Fruit fly (Drosophila melanogaster) whole organism, embryonic: Measurements from ENCODE around the gene CG32099.

Experiments
- Aef1 ChIP-seq: fragments of 200-800 bp; sonication (Bioruptor generic); IDR thresholded peaks from 3 replicates; pipeline ENCODE4 v1.3.6; 2022; ENCODE audit warnings: missing biosample characterization, missing genetic modification characterization
- B-H2 ChIP-seq: fragments of 200-800 bp; sonication (Bioruptor generic); optimal IDR thresholded peaks from 2 replicates; lab custom pipeline; 2018; ENCODE audit warnings: missing biosample characterization, mild to moderate bottlenecking, missing genetic modification characterization
- BtbVII ChIP-seq: fragments of 200-800 bp; sonication (Bioruptor generic); optimal IDR thresholded peaks from 3 replicates; lab custom pipeline; 2017; ENCODE audit warnings: missing biosample characterization, mild to moderate bottlenecking, missing genetic modification characterization
- CG10959 ChIP-seq: fragments of 200-800 bp; sonication (Bioruptor generic); IDR thresholded peaks from 2 replicates; pipeline ENCODE4 v1.3.6; 2022; ENCODE audit warnings: missing biosample characterization, missing genetic modification characterization
- CG11247 ChIP-seq: fragments of 200-800 bp; sonication (Bioruptor generic); IDR thresholded peaks from 2 replicates; pipeline ENCODE4 v1.3.6; 2022; ENCODE audit warnings: missing biosample characterization, missing genetic modification characterization
- CG11695 ChIP-seq: fragments of 200-800 bp; sonication (Bioruptor generic); IDR thresholded peaks from 3 replicates; pipeline ENCODE4 v1.3.6; 2022; ENCODE audit warnings: missing biosample characterization, missing genetic modification characterization
- CG15073 ChIP-seq: fragments of 200-800 bp; sonication (Bioruptor generic); optimal IDR thresholded peaks from 2 replicates; lab custom pipeline; 2016; ENCODE audit warnings: missing biosample characterization, missing genetic modification characterization
- CG17328 ChIP-seq: fragments of 200-800 bp; sonication (Bioruptor generic); IDR thresholded peaks from 2 replicates; pipeline ENCODE4 v1.3.6; 2022; ENCODE audit warnings: missing biosample characterization, missing genetic modification characterization
- CG17359 ChIP-seq: fragments of 200-800 bp; sonication (Bioruptor generic); optimal IDR thresholded peaks from 3 replicates; lab custom pipeline; 2018; ENCODE audit warnings: missing biosample characterization, mild to moderate bottlenecking, missing genetic modification characterization, moderate library complexity
- CG17829 ChIP-seq: fragments of 200-800 bp; optimal IDR thresholded peaks from 2 replicates; lab custom pipeline; 2019; ENCODE audit warnings: missing biosample characterization, mild to moderate bottlenecking, missing genetic modification characterization, moderate library complexity
- CG17912 ChIP-seq: fragments of 200-800 bp; sonication (Bioruptor generic); optimal IDR thresholded peaks from 2 replicates; lab custom pipeline; 2018; ENCODE audit warnings: missing biosample characterization, mild to moderate bottlenecking, missing genetic modification characterization
- CG18262 ChIP-seq: fragments of 200-800 bp; optimal IDR thresholded peaks from 3 replicates; lab custom pipeline; 2019; ENCODE audit warnings: missing biosample characterization, mild to moderate bottlenecking, missing genetic modification characterization, moderate library complexity
- CG31365 ChIP-seq: fragments of 200-800 bp; sonication (Bioruptor generic); optimal IDR thresholded peaks from 2 replicates; lab custom pipeline; 2018; ENCODE audit warnings: missing biosample characterization, mild to moderate bottlenecking, missing genetic modification characterization
- CG32767 ChIP-seq: fragments of 200-800 bp; sonication (Bioruptor generic); IDR thresholded peaks from 2 replicates; pipeline ENCODE4 v1.3.6; 2022; ENCODE audit warnings: missing biosample characterization, missing genetic modification characterization
- CG34224 ChIP-seq: fragments of 200-800 bp; sonication (Bioruptor generic); IDR thresholded peaks from 3 replicates; pipeline ENCODE4 v1.3.6; 2022; ENCODE audit warnings: missing biosample characterization, missing genetic modification characterization; ENCODE audit not compliant: partially characterized antibody
- CG4730 ChIP-seq: fragments of 200-800 bp; sonication (Bioruptor generic); IDR thresholded peaks from 2 replicates; pipeline ENCODE4 v1.3.6; 2022; ENCODE audit warnings: missing biosample characterization, missing genetic modification characterization
- CG6175 ChIP-seq: fragments of 200-800 bp; sonication (Bioruptor generic); IDR thresholded peaks from 3 replicates; pipeline ENCODE4 v1.3.6; 2022; ENCODE audit warnings: missing biosample characterization, missing genetic modification characterization
- CG6683 ChIP-seq: fragments of 200-800 bp; sonication (Bioruptor generic); optimal IDR thresholded peaks from 2 replicates; lab custom pipeline; 2017; ENCODE audit warnings: missing biosample characterization, mild to moderate bottlenecking, missing genetic modification characterization, missing genetic modification reagents
- CG7271 ChIP-seq: fragments of 200-800 bp; sonication (Bioruptor generic); optimal IDR thresholded peaks from 2 replicates; lab custom pipeline; 2018; ENCODE audit warnings: missing biosample characterization, mild to moderate bottlenecking, missing genetic modification characterization, moderate library complexity
- CG7357 ChIP-seq: fragments of 200-800 bp; sonication (Bioruptor generic); IDR thresholded peaks from 3 replicates; pipeline ENCODE4 v1.3.6; 2022; ENCODE audit warnings: missing biosample characterization, missing genetic modification characterization
- CG8281 ChIP-seq: fragments of 200-800 bp; sonication (Bioruptor generic); optimal IDR thresholded peaks from 2 replicates; lab custom pipeline; 2018; ENCODE audit warnings: missing biosample characterization, mild to moderate bottlenecking, missing genetic modification characterization, moderate library complexity
- Dbx ChIP-seq: fragments of 200-800 bp; sonication (Bioruptor generic); IDR thresholded peaks from 3 replicates; pipeline ENCODE4 v1.3.6; 2022; ENCODE audit warnings: missing biosample characterization, missing genetic modification characterization
- Dip2 ChIP-seq: fragments of 200-800 bp; sonication (Bioruptor generic); IDR thresholded peaks from 2 replicates; pipeline ENCODE4 v1.3.6; 2022; ENCODE audit warnings: missing biosample characterization, missing genetic modification characterization
- Ets65A ChIP-seq: fragments of 200-800 bp; sonication (Bioruptor generic); peaks from one replicate; lab custom pipeline; 2016; ENCODE audit warnings: missing biosample characterization, missing genetic modification characterization
- Ets97D ChIP-seq: fragments of 200-800 bp; sonication (Bioruptor generic); optimal IDR thresholded peaks from 3 replicates; lab custom pipeline; 2016; ENCODE audit warnings: missing biosample characterization, missing genetic modification characterization
- Gsc ChIP-seq: fragments of 200-800 bp; sonication (Bioruptor generic); IDR thresholded peaks from 2 replicates; pipeline ENCODE4 v1.3.6; 2022; ENCODE audit warnings: missing biosample characterization, missing genetic modification characterization
- Gug ChIP-seq: fragments of 200-800 bp; sonication (Bioruptor generic); IDR thresholded peaks from 4 replicates; pipeline ENCODE4 v1.3.6; 2022; ENCODE audit warnings: missing biosample characterization, missing genetic modification characterization
- H2.0 ChIP-seq: fragments of 200-800 bp; sonication (Bioruptor generic); IDR thresholded peaks from 2 replicates; pipeline ENCODE4 v1.3.6; 2022; ENCODE audit warnings: missing biosample characterization, missing genetic modification characterization
- HLHmδ ChIP-seq: fragments of 200-800 bp; sonication (Bioruptor generic); optimal IDR thresholded peaks from 2 replicates; lab custom pipeline; 2018; ENCODE audit warnings: missing biosample characterization, mild to moderate bottlenecking, missing genetic modification characterization, moderate library complexity
- NC2β ChIP-seq: fragments of 200-800 bp; sonication (Bioruptor generic); optimal IDR thresholded peaks from 2 replicates; lab custom pipeline; 2016; ENCODE audit warnings: missing biosample characterization, missing genetic modification characterization
- NfI ChIP-seq: fragments of 200-800 bp; sonication (Bioruptor generic); optimal IDR thresholded peaks from 3 replicates; lab custom pipeline; 2018; ENCODE audit warnings: missing biosample characterization, mild to moderate bottlenecking, missing genetic modification characterization, moderate library complexity
- Sox102F ChIP-seq: fragments of 200-800 bp; sonication (Bioruptor generic); optimal IDR thresholded peaks from 2 replicates; lab custom pipeline; 2018; ENCODE audit warnings: missing biosample characterization, mild to moderate bottlenecking, missing genetic modification characterization, moderate library complexity
- Ssrp ChIP-seq: fragments of 200-800 bp; sonication (Bioruptor generic); optimal IDR thresholded peaks from 2 replicates; lab custom pipeline; 2018; ENCODE audit warnings: missing biosample characterization, mild to moderate bottlenecking, missing genetic modification characterization, moderate library complexity
- Tbp ChIP-seq: fragments of >200 bp; optimal IDR thresholded peaks from 2 replicates; lab custom pipeline; 2018; ENCODE audit warnings: missing biosample characterization, missing genetic modification characterization
- ase ChIP-seq: fragments of 200-800 bp; sonication (Bioruptor generic); IDR thresholded peaks from 3 replicates; pipeline ENCODE4 v1.3.6; 2022; ENCODE audit warnings: missing biosample characterization, missing genetic modification characterization
- br ChIP-seq: fragments of >200 bp; optimal IDR thresholded peaks from 2 replicates; lab custom pipeline; 2017
- cas ChIP-seq: fragments of 200-800 bp; sonication (Bioruptor generic); IDR thresholded peaks from 2 replicates; pipeline ENCODE4 v1.3.6; 2022; ENCODE audit warnings: missing biosample characterization, missing genetic modification characterization
- dmrt99B ChIP-seq: fragments of 200-800 bp; sonication (Bioruptor generic); optimal IDR thresholded peaks from 2 replicates; lab custom pipeline; 2018; ENCODE audit warnings: missing biosample characterization, mild to moderate bottlenecking, missing genetic modification characterization, moderate library complexity
- fru ChIP-seq: fragments of >200 bp; optimal IDR thresholded peaks from 2 replicates; lab custom pipeline; 2017
- gem ChIP-seq: fragments of 200-800 bp; sonication (Bioruptor generic); optimal IDR thresholded peaks from 2 replicates; lab custom pipeline; 2019; ENCODE audit warnings: missing biosample characterization, mild to moderate bottlenecking, missing genetic modification characterization, moderate library complexity
- grau ChIP-seq: fragments of 200-800 bp; optimal IDR thresholded peaks from 3 replicates; lab custom pipeline; 2019; ENCODE audit warnings: missing biosample characterization, mild to moderate bottlenecking, missing genetic modification characterization, moderate library complexity
- maf-S ChIP-seq: fragments of 200-800 bp; sonication (Bioruptor generic); optimal IDR thresholded peaks from 2 replicates; lab custom pipeline; 2016; ENCODE audit warnings: missing biosample characterization, missing genetic modification characterization
- nau ChIP-seq: fragments of 200-800 bp; sonication (Bioruptor generic); optimal IDR thresholded peaks from 3 replicates; lab custom pipeline; 2017; ENCODE audit warnings: missing biosample characterization, mild to moderate bottlenecking, missing genetic modification characterization, missing genetic modification reagents
- nom ChIP-seq: fragments of 200-800 bp; sonication (Bioruptor generic); optimal IDR thresholded peaks from 2 replicates; lab custom pipeline; 2017; ENCODE audit warnings: missing biosample characterization, missing genetic modification characterization, mild to moderate bottlenecking, moderate library complexity, missing genetic modification reagents
- odd ChIP-seq: fragments of 200-800 bp; sonication (Bioruptor generic); optimal IDR thresholded peaks from 2 replicates; lab custom pipeline; 2017; ENCODE audit warnings: missing biosample characterization, mild to moderate bottlenecking, missing genetic modification characterization
- ranshi ChIP-seq: fragments of 200-800 bp; sonication (Bioruptor generic); IDR thresholded peaks from 2 replicates; pipeline ENCODE4 v1.3.6; 2022; ENCODE audit warnings: missing biosample characterization, missing genetic modification characterization
- salm ChIP-seq: fragments of 200-800 bp; sonication (Bioruptor generic); optimal IDR thresholded peaks from 2 replicates; lab custom pipeline; 2018; ENCODE audit warnings: missing biosample characterization, mild to moderate bottlenecking, missing genetic modification characterization
- sd ChIP-seq: fragments of 200-800 bp; sonication (Bioruptor generic); optimal IDR thresholded peaks from 3 replicates; lab custom pipeline; 2018; ENCODE audit warnings: missing biosample characterization, mild to moderate bottlenecking, missing genetic modification characterization, moderate library complexity
- sens ChIP-seq: fragments of 200-800 bp; sonication (Bioruptor generic); peaks from one replicate; lab custom pipeline; 2016; ENCODE audit warnings: missing biosample characterization, missing genetic modification characterization
- slou ChIP-seq: fragments of 200-800 bp; sonication (Bioruptor generic); optimal IDR thresholded peaks from 3 replicates; lab custom pipeline; 2016; ENCODE audit warnings: missing biosample characterization, missing genetic modification characterization
- stc ChIP-seq: fragments of 200-800 bp; sonication (Bioruptor generic); IDR thresholded peaks from 2 replicates; pipeline ENCODE4 v1.3.6; 2022; ENCODE audit warnings: missing biosample characterization, missing genetic modification characterization
- twi ChIP-seq: fragments of 200-800 bp; optimal IDR thresholded peaks from 2 replicates; lab custom pipeline; 2019; ENCODE audit warnings: missing biosample characterization, mild to moderate bottlenecking, missing genetic modification characterization, moderate library complexity
- wor ChIP-seq: fragments of 200-800 bp; sonication (Bioruptor generic); IDR thresholded peaks from 2 replicates; pipeline ENCODE4 v1.3.6; 2022; ENCODE audit warnings: missing biosample characterization, missing genetic modification characterization

Gene CG32099

dm6 chr3L:12139232-12139698, 9.8 kb upstream of the CG32099 start (continued):
- TF ChIP-seq sens (GFP tag; lab: Kevin White, UChicago) (peak; percentile 78), Ssrp (peak; percentile 40), sd (tag; lab: Kevin White, UChicago) (no peak), salm (peak; percentile 20), Gug (GFP tag; lab: Robert Waterston, UW) (no peak; the same call in 3 of the 4 replicates), nom (GFP tag; lab: Kevin White, UChicago) (no peak), fru (lab: Kevin White, UChicago) (no peak), HLHmδ (GFP tag; lab: Kevin White, UChicago) (no peak), twi (tag; lab: Kevin White, UChicago) (no peak), CG6683 (no peak), Gsc (no peak), CG8281 (tag; lab: Kevin White, UChicago) (no peak), ranshi (no peak), NfI (GFP tag; lab: Kevin White, UChicago) (peak; percentile 43), dmrt99B (tag; lab: Kevin White, UChicago) (peak; percentile 62), CG32767 (GFP tag; lab: Robert Waterston, UW) (no peak; the same call in 1 of the 2 replicates), maf-S (GFP tag; lab: Kevin White, UChicago) (no peak), cas (no peak), H2.0 (GFP tag; lab: Robert Waterston, UW) (no peak), grau (tag; lab: Kevin White, UChicago) (peak; percentile 92), CG10959 (GFP tag; lab: Robert Waterston, UW) (no peak), CG18262 (tag; lab: Kevin White, UChicago) (peak; percentile 44), NC2β (GFP tag; lab: Kevin White, UChicago) (no peak), Dbx (no peak), CG4730 (GFP tag; lab: Robert Waterston, UW) (no peak), br (lab: Kevin White, UChicago) (no peak), CG7271 (tag; lab: Kevin White, UChicago) (no peak), CG15073 (GFP tag; lab: Kevin White, UChicago) (peak; percentile 98), B-H2 (GFP tag; lab: Kevin White, UChicago) (no peak), Tbp (no peak), CG31365 (tag; lab: Kevin White, UChicago) (no peak), CG11695 (no peak; the same call in 2 of the 3 replicates), CG17328 (GFP tag; lab: Robert Waterston, UW) (0 out of 2 replicates have a peak, but pooled peaks have one; percentile 26), odd (GFP tag; lab: Kevin White, UChicago) (peak; percentile 19), CG11247 (GFP tag; lab: Robert Waterston, UW) (peak; percentile 44; the same call in 1 of the 2 replicates), Ets65A (GFP tag; lab: Kevin White, UChicago) (peak; percentile 91), Sox102F (no peak), CG7357 (GFP tag; lab: Robert Waterston, UW) (no peak), CG17912 (GFP tag; lab: Kevin White, UChicago) (no peak), Ets97D (GFP tag; lab: Kevin White, UChicago) (no peak), CG17829 (tag; lab: Kevin White, UChicago) (peak; percentile 28), ase (GFP tag; lab: Robert Waterston, UW) (no peak), gem (tag; lab: Kevin White, UChicago) (peak; percentile 75), CG17359 (peak; percentile 45), BtbVII (GFP tag; lab: Kevin White, UChicago) (no peak), Aef1 (GFP tag; lab: Robert Waterston, UW) (no peak), CG34224 (GFP tag; lab: Robert Waterston, UW) (no peak), stc (GFP tag; lab: Robert Waterston, UW) (peak; percentile 14; the same call in 1 of the 2 replicates), Dip2 (no peak), CG6175 (GFP tag; lab: Robert Waterston, UW) (no peak), nau (GFP tag; lab: Kevin White, UChicago) (no peak), slou (no peak), wor (no peak)
